Fruit fly (Drosophila melanogaster) whole organism, wandering third instar larva: Measurements from ENCODE around the gene Oatp26F.

Experiments
- Abd-B ChIP-seq: fragments of >200 bp; optimal IDR thresholded peaks from 2 replicates; lab custom pipeline; 2017; ENCODE audit warnings: missing biosample characterization, missing genetic modification characterization
- CG32264 ChIP-seq: fragments of 200-800 bp; sonication (Bioruptor generic); optimal IDR thresholded peaks from 2 replicates; lab custom pipeline; 2016; ENCODE audit warnings: missing biosample characterization, missing genetic modification characterization
- CG9705 ChIP-seq: fragments of 200-800 bp; sonication (Bioruptor generic); optimal IDR thresholded peaks from 2 replicates; lab custom pipeline; 2018; ENCODE audit warnings: missing biosample characterization, mild to moderate bottlenecking, missing genetic modification characterization
- CrebA ChIP-seq: fragments of 200-800 bp; sonication (Bioruptor generic); optimal IDR thresholded peaks from 2 replicates; lab custom pipeline; 2016; ENCODE audit warnings: missing biosample characterization, mild to moderate bottlenecking, missing genetic modification characterization, borderline replicate concordance
- Dfd ChIP-seq: fragments of >200 bp; optimal IDR thresholded peaks from 2 replicates; lab custom pipeline; 2017; ENCODE audit warnings: missing biosample characterization, missing genetic modification characterization
- Dif ChIP-seq: fragments of 200-275, 200-300 bp; sonication (Bioruptor generic); optimal IDR thresholded peaks from 2 replicates; lab custom pipeline; 2018; ENCODE audit warnings: missing biosample characterization, missing genetic modification characterization; ENCODE audit not compliant: partially characterized antibody
- GATAd ChIP-seq: sonication (Bioruptor generic); optimal IDR thresholded peaks from 2 replicates; lab custom pipeline; 2016; ENCODE audit warnings: missing biosample characterization, missing genetic modification characterization
- HLH106 ChIP-seq: fragments of 200-800 bp; optimal IDR thresholded peaks from 3 replicates; lab custom pipeline; 2019; ENCODE audit warnings: missing biosample characterization, mild to moderate bottlenecking, missing genetic modification characterization, moderate library complexity
- Hnf4 ChIP-seq: fragments of 200-800 bp; sonication (Bioruptor generic); optimal IDR thresholded peaks from 2 replicates; lab custom pipeline; 2016; ENCODE audit warnings: missing biosample characterization, mild to moderate bottlenecking, missing genetic modification characterization
- Hr78 ChIP-seq: fragments of >200 bp; optimal IDR thresholded peaks from 2 replicates; lab custom pipeline; 2017; ENCODE audit warnings: missing biosample characterization, missing genetic modification characterization
- Hr83 ChIP-seq: fragments of 200-300 bp; sonication (Bioruptor generic); optimal IDR thresholded peaks from 2 replicates; lab custom pipeline; 2016; ENCODE audit warnings: missing biosample characterization, mild to moderate bottlenecking, missing genetic modification characterization, moderate library complexity; ENCODE audit not compliant: poor library complexity, severe bottlenecking
- Jra ChIP-seq: sonication (Bioruptor generic); optimal IDR thresholded peaks from 2 replicates; lab custom pipeline; 2016; ENCODE audit warnings: missing biosample characterization, missing genetic modification characterization
- Mio ChIP-seq: sonication (Bioruptor generic); optimal IDR thresholded peaks from 2 replicates; lab custom pipeline; 2016; ENCODE audit warnings: missing biosample characterization, missing genetic modification characterization
- Myc ChIP-seq: fragments of >200 bp; optimal IDR thresholded peaks from 2 replicates; lab custom pipeline; 2017
- N ChIP-seq: fragments of >200 bp; optimal IDR thresholded peaks from 2 replicates; lab custom pipeline; 2018; ENCODE audit warnings: missing biosample characterization, missing external identifiers, missing genetic modification characterization
- OdsH ChIP-seq: fragments of 200-800 bp; sonication (Bioruptor generic); optimal IDR thresholded peaks from 2 replicates; lab custom pipeline; 2016; ENCODE audit warnings: missing biosample characterization, mild to moderate bottlenecking, missing genetic modification characterization
- Rel ChIP-seq, 2 experiments: fragments of 200-800 bp; sonication (Bioruptor generic) in 1 of 2; optimal IDR thresholded peaks; 2 replicates in 1 of 2; 3 replicates in 1 of 2; lab custom pipeline; 2016 to 2019; ENCODE audit warnings: mild to moderate bottlenecking in 2 of 2, missing biosample characterization in 2 of 2, missing genetic modification characterization in 2 of 2, moderate library complexity in 1 of 2
- Sp1 ChIP-seq: fragments of 200-800 bp; sonication (Bioruptor generic); optimal IDR thresholded peaks from 3 replicates; lab custom pipeline; 2019; ENCODE audit warnings: missing biosample characterization, mild to moderate bottlenecking, missing genetic modification characterization, moderate library complexity
- Vsx2 ChIP-seq: fragments of 200-300, 225-300 bp; sonication (Bioruptor generic); optimal IDR thresholded peaks from 2 replicates; lab custom pipeline; 2018; ENCODE audit warnings: missing biosample characterization, missing genetic modification characterization; ENCODE audit not compliant: partially characterized antibody
- br ChIP-seq: fragments of 200-800 bp; sonication (Bioruptor generic); optimal IDR thresholded peaks from 2 replicates; lab custom pipeline; 2016; ENCODE audit warnings: missing biosample characterization, missing genetic modification characterization
- brk ChIP-seq: fragments of 200-800 bp; sonication (Bioruptor generic); optimal IDR thresholded peaks from 2 replicates; lab custom pipeline; 2016; ENCODE audit warnings: missing biosample characterization, mild to moderate bottlenecking, missing genetic modification characterization
- dl ChIP-seq, 2 experiments: fragments of 175-275, 200-275 bp in 1 of 2; fragments of 200-275 bp in 1 of 2; sonication (Bioruptor generic); optimal IDR thresholded peaks; lab custom pipeline; 2018; ENCODE audit warnings: mild to moderate bottlenecking in 2 of 2, missing biosample characterization in 2 of 2, missing genetic modification characterization in 2 of 2, moderate library complexity in 2 of 2; ENCODE audit not compliant: partially characterized antibody in 2 of 2, insufficient read depth in 1 of 2
- dmrt93B ChIP-seq: fragments of 200-800 bp; sonication (Bioruptor generic); optimal IDR thresholded peaks from 2 replicates; lab custom pipeline; 2018; ENCODE audit warnings: missing biosample characterization, mild to moderate bottlenecking, missing genetic modification characterization
- dsf ChIP-seq: sonication (Bioruptor generic); optimal IDR thresholded peaks from 2 replicates; lab custom pipeline; 2016; ENCODE audit warnings: missing biosample characterization, missing genetic modification characterization, borderline replicate concordance
- ey ChIP-seq: fragments of 200-800 bp; sonication (Bioruptor generic); optimal IDR thresholded peaks from 2 replicates; lab custom pipeline; 2016; ENCODE audit warnings: missing biosample characterization, missing genetic modification characterization
- foxo ChIP-seq, 2 experiments: fragments of 200-800 bp; sonication (Bioruptor generic); optimal IDR thresholded peaks; 2 replicates in 1 of 2; 3 replicates in 1 of 2; lab custom pipeline; 2016 to 2017; ENCODE audit warnings: missing biosample characterization in 2 of 2, missing genetic modification characterization in 2 of 2
- h ChIP-seq: fragments of 200-800 bp; sonication (Bioruptor generic); optimal IDR thresholded peaks from 3 replicates; lab custom pipeline; 2016; ENCODE audit warnings: missing biosample characterization, mild to moderate bottlenecking, missing genetic modification characterization
- lola ChIP-seq: fragments of >200 bp; optimal IDR thresholded peaks from 2 replicates; lab custom pipeline; 2017; ENCODE audit warnings: missing biosample characterization, missing genetic modification characterization
- pan ChIP-seq: fragments of >200 bp; optimal IDR thresholded peaks from 2 replicates; lab custom pipeline; 2017
- psq ChIP-seq: fragments of 200-800 bp; sonication (Bioruptor generic); optimal IDR thresholded peaks from 3 replicates; lab custom pipeline; 2017; ENCODE audit warnings: missing biosample characterization, mild to moderate bottlenecking, missing genetic modification characterization, moderate library complexity
- rgr ChIP-seq: fragments of 200-800 bp; sonication (Bioruptor generic); optimal IDR thresholded peaks from 3 replicates; lab custom pipeline; 2016; ENCODE audit warnings: missing biosample characterization, mild to moderate bottlenecking, missing genetic modification characterization
- sage ChIP-seq: fragments of 200-800 bp; sonication (Bioruptor generic); optimal IDR thresholded peaks from 2 replicates; lab custom pipeline; 2016; ENCODE audit warnings: missing biosample characterization, mild to moderate bottlenecking, missing genetic modification characterization
- sv ChIP-seq: fragments of 200-800 bp; sonication (Bioruptor generic); optimal IDR thresholded peaks from 3 replicates; lab custom pipeline; 2016; ENCODE audit warnings: missing biosample characterization, missing genetic modification characterization
- tai ChIP-seq: sonication (Bioruptor generic); optimal IDR thresholded peaks from 2 replicates; lab custom pipeline; 2016; ENCODE audit warnings: missing biosample characterization, missing genetic modification characterization
- usp ChIP-seq: fragments of >200 bp; optimal IDR thresholded peaks from 2 replicates; lab custom pipeline; 2017; ENCODE audit warnings: missing biosample characterization, missing genetic modification characterization
- woc ChIP-seq: sonication (Bioruptor generic); optimal IDR thresholded peaks from 2 replicates; lab custom pipeline; 2016; ENCODE audit warnings: missing biosample characterization, mild to moderate bottlenecking, missing genetic modification characterization

The Oatp26F gene

dm6 chr2L:6663562-6664051 lies 31.4 kb upstream of the Oatp26F start, which contains the start of the genes CG13771, CG34310 and cup:
Gene CG13771, minus strand, starts transcription at chr2L:6663612.
Gene CG34310, plus strand, starts transcription at chr2L:6663664.
Gene cup, plus strand, starts transcription at chr2L:6663664.
- TF ChIP-seq psq (GFP tag; lab: Kevin White, UChicago) (peak; percentile 41), CG9705 (no peak)

DNA sequence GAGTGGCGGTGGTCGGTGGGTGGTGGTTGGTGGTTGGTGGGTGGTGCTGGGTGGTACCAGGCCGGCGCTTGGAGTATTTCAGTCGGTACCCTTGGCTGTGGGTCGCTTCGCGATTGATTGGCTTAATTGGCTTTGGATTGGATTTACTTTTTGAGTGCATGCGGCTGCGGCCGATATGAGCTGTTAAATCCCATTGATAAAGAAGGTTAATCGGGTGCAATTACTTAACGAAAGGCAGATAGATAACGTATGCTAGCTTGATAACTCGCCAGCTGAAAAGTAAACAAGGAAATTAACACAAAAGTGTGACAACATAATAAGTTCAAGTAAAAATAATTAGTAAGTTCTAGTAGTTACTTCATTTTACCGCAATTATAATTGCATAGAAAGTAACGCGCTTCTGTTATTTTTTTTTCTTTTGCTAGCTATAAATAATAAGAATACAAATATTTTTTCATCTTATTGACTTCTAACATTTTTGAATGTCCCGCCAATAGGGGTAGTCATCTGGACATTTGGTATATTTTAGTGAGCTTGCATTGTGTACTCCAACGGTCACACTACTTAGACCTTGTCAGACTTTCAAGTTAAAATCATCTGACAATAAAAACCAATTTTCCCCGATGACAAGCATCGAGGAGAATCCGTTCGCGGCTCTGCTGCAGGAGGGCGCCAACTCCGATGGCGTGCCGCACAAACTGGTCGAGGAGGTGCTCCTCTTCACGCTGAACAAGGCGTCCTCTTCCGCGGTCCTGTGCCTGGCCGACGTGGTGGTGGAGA lies 26.0 kb upstream of the Oatp26F start, which contains the start of the genes CG31636 and Ube4A:
Gene CG31636, minus strand, starts transcription at position 184 of the 780 bp plus-strand sequence.
Gene Ube4A, plus strand, starts transcription at position 549 of the 780 bp plus-strand sequence.
- TF ChIP-seq Rel (GFP tag; optimal IDR thresholded peaks at IDR 0.05; lab: Kevin White, UChicago) (no peak), Rel (tag; optimal IDR thresholded peaks at IDR 0.05; lab: Kevin White, UChicago) (peak; percentile 51), rgr (no peak), CG9705 (no peak), Mio (GFP tag; lab: Kevin White, UChicago) (no peak), HLH106 (tag; lab: Kevin White, UChicago) (no peak), Vsx2 (GFP tag; lab: Kevin White, UChicago) (peak; percentile 64), Hr78 (no peak)

dm6 chr2L:6656264-6656676 lies 24.1 kb upstream of the Oatp26F start, which contains the start of gene CG31633:
Gene CG31633, minus strand, starts transcription at chr2L:6656321.
- TF ChIP-seq sv (GFP tag; lab: Kevin White, UChicago) (no peak), usp (GFP tag; lab: Kevin White, UChicago) (no peak), Dfd (GFP tag; lab: Kevin White, UChicago) (no peak), Abd-B (GFP tag; lab: Kevin White, UChicago) (no peak), Sp1 (GFP tag; lab: Kevin White, UChicago) (no peak), sage (GFP tag; lab: Kevin White, UChicago) (no peak), pan (lab: Kevin White, UChicago) (no peak), psq (GFP tag; lab: Kevin White, UChicago) (no peak), GATAd (GFP tag; lab: Kevin White, UChicago) (no peak), Hr83 (GFP tag; lab: Kevin White, UChicago) (no peak), Dif (GFP tag; lab: Kevin White, UChicago) (no peak), brk (GFP tag; lab: Kevin White, UChicago) (no peak), woc (GFP tag; lab: Kevin White, UChicago) (no peak), h (GFP tag; lab: Kevin White, UChicago) (no peak), OdsH (GFP tag; lab: Kevin White, UChicago) (no peak), Hnf4 (no peak), CrebA (no peak), Rel (GFP tag; optimal IDR thresholded peaks at IDR 0.05; lab: Kevin White, UChicago) (no peak), Rel (tag; optimal IDR thresholded peaks at IDR 0.05; lab: Kevin White, UChicago) (no peak), Vsx2 (GFP tag; lab: Kevin White, UChicago) (no peak), dmrt93B (GFP tag; lab: Kevin White, UChicago) (no peak)

DNA sequence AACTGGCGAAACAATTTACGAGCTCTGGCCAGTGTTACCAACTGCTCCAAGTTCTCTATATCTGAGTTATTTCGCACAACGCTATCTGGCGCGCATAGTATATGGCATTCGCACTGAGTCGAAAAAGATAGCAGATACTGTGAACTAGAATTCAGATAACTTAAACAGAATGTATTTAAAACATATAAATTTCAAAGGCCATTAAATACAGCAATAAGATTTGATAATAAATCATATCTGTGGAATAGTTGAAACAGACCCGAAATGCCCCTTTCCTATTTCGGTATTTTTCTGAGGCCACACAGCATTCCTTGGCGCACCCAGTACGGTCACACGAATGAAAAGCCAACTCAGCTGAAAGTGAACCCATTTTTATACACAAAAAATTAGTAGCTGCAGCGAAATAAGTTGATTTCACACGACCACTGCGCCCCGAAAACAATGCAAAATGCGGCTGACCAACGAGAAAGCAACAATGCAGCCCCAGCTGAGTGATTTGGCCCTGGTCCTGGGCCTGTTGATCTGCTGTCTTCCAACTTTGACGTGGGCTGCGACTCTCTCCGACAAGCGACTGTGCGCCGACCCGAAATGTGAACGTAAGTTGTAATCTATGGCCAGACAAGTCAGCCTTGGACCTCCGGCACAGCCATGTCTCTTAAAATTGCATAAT lies 17.0 kb upstream of the Oatp26F start, which contains the start of the genes CG31635 and Tango1:
Gene CG31635, minus strand, starts transcription at position 30 of the 670 bp plus-strand sequence.
Gene Tango1, plus strand, starts transcription at position 304 of the 670 bp plus-strand sequence.
- no peak for TF ChIP-seq dmrt93B (GFP tag; lab: Kevin White, UChicago)
- TF ChIP-seq lola (GFP tag; lab: Kevin White, UChicago) = no peak
- no peak for TF ChIP-seq foxo (GFP tag; optimal IDR thresholded peaks at IDR 0.05; lab: Kevin White, UChicago)
- TF ChIP-seq N (GFP tag; lab: Kevin White, UChicago) = peak; percentile 3
- no peak for TF ChIP-seq Dfd (GFP tag; lab: Kevin White, UChicago)
- no peak for TF ChIP-seq dsf
- no peak for TF ChIP-seq usp (GFP tag; lab: Kevin White, UChicago)
- no peak for TF ChIP-seq HLH106 (tag; lab: Kevin White, UChicago)
- no peak for TF ChIP-seq CG32264 (GFP tag; lab: Kevin White, UChicago)
- TF ChIP-seq tai (GFP tag; lab: Kevin White, UChicago) = no peak
- TF ChIP-seq Mio (GFP tag; lab: Kevin White, UChicago) = no peak
- TF ChIP-seq sv (GFP tag; lab: Kevin White, UChicago) = no peak
- peak; percentile 23 for TF ChIP-seq ey (GFP tag; lab: Kevin White, UChicago)
- no peak for TF ChIP-seq Jra
- TF ChIP-seq OdsH (GFP tag; lab: Kevin White, UChicago) = no peak
- TF ChIP-seq brk (GFP tag; lab: Kevin White, UChicago) = no peak
- no peak for TF ChIP-seq psq (GFP tag; lab: Kevin White, UChicago)
- no peak for TF ChIP-seq Sp1 (GFP tag; lab: Kevin White, UChicago)
- no peak for TF ChIP-seq Dif (GFP tag; lab: Kevin White, UChicago)
- no peak for TF ChIP-seq pan (lab: Kevin White, UChicago)
- TF ChIP-seq Hr78 = no peak
- TF ChIP-seq br = no peak
- no peak for TF ChIP-seq Rel (GFP tag; optimal IDR thresholded peaks at IDR 0.05; lab: Kevin White, UChicago)
- TF ChIP-seq Rel (tag; optimal IDR thresholded peaks at IDR 0.05; lab: Kevin White, UChicago) = peak; percentile 36
- TF ChIP-seq Vsx2 (GFP tag; lab: Kevin White, UChicago) = no peak
- no peak for TF ChIP-seq dl (GFP tag; optimal IDR thresholded peaks at IDR 0.05; lab: Kevin White, UChicago; ENCODE audit: insufficient read depth in 1 of 2, partially characterized antibody in 2 of 2)
- TF ChIP-seq CrebA = no peak
- TF ChIP-seq h (GFP tag; lab: Kevin White, UChicago) = no peak
- TF ChIP-seq CG9705 = no peak
- no peak for TF ChIP-seq GATAd (GFP tag; lab: Kevin White, UChicago)
- TF ChIP-seq Myc (lab: Kevin White, UChicago) = no peak
- TF ChIP-seq Hnf4 = no peak
- no peak for TF ChIP-seq rgr
